Worm (Caenorhabditis elegans) whole organism, young adult: ENCODE results near the gene K09C4.10.

Experiments
- F37B4.10 ChIP-seq: fragments of 200-800 bp; sonication (Bioruptor generic); IDR thresholded peaks from 2 replicates; pipeline ENCODE4 v1.3.6; 2022; ENCODE audit warnings: missing genetic modification characterization, missing compliant biosample characterization
- F39B2.1 ChIP-seq: fragments of 200-800 bp; sonication (Bioruptor generic); IDR thresholded peaks from 2 replicates; pipeline ENCODE4 v1.3.6; 2022; ENCODE audit warnings: missing genetic modification reagents, missing genetic modification characterization, missing compliant biosample characterization
- ama-1 ChIP-seq, 3 experiments: fragments of 150-350 bp in 1 of 3; sonication (generic microtip) in 2 of 3; optimal IDR thresholded peaks; 2 replicates each; lab custom pipeline; 2014 to 2018; ENCODE audit warnings: missing biosample characterization in 2 of 3, missing genetic modification characterization in 2 of 3, missing genetic modification reagents in 2 of 3
- atf-7 ChIP-seq: sonication (generic microtip); optimal IDR thresholded peaks from 2 replicates; lab custom pipeline; 2017; ENCODE audit warnings: mild to moderate bottlenecking, missing genetic modification characterization, missing compliant biosample characterization
- attf-5 ChIP-seq: fragments of 200-800 bp; sonication (Bioruptor generic); optimal IDR thresholded peaks from 2 replicates; lab custom pipeline; 2018; ENCODE audit warnings: mild to moderate bottlenecking, missing genetic modification characterization, missing compliant biosample characterization
- ceh-27 ChIP-seq: fragments of 200-800 bp; sonication (Bioruptor generic); optimal IDR thresholded peaks from 2 replicates; lab custom pipeline; 2018; ENCODE audit warnings: mild to moderate bottlenecking, missing genetic modification characterization, moderate library complexity, missing compliant biosample characterization
- ceh-58 ChIP-seq: fragments of 200-800 bp; sonication (Bioruptor generic); IDR thresholded peaks from 2 replicates; pipeline ENCODE4 v1.3.6; 2022; ENCODE audit warnings: missing genetic modification characterization, missing compliant biosample characterization
- dpl-1 ChIP-seq: fragments of 150-350 bp; optimal IDR thresholded peaks from 2 replicates; lab custom pipeline; 2014; ENCODE audit warnings: missing biosample characterization, missing genetic modification reagents, missing genetic modification characterization
- hmg-1.2 ChIP-seq: fragments of 200-800 bp; sonication (Bioruptor generic); IDR thresholded peaks from 2 replicates; pipeline ENCODE4 v1.3.6; 2022; ENCODE audit warnings: missing genetic modification reagents, missing genetic modification characterization, missing compliant biosample characterization
- hsf-1 ChIP-seq: fragments of 200-800 bp; sonication (Bioruptor generic); IDR thresholded peaks from 2 replicates; pipeline ENCODE4 v1.3.6; 2022; ENCODE audit warnings: missing genetic modification reagents, missing genetic modification characterization, missing compliant biosample characterization
- nhr-27 ChIP-seq: fragments of 200-800 bp; sonication (Bioruptor generic); optimal IDR thresholded peaks from 2 replicates; lab custom pipeline; 2018; ENCODE audit warnings: mild to moderate bottlenecking, missing genetic modification characterization, moderate library complexity, missing compliant biosample characterization
- unc-62 ChIP-seq: fragments of 150-350 bp; optimal IDR thresholded peaks from 2 replicates; lab custom pipeline; 2014; ENCODE audit warnings: missing biosample characterization, missing genetic modification reagents, missing genetic modification characterization

- TF ChIP-seq hmg-1.2 (no peak), hsf-1 (no peak), ama-1 (optimal IDR thresholded peaks at IDR 0.05; lab: Kevin White, UChicago) (no peak), ama-1 (GFP tag; optimal IDR thresholded peaks at IDR 0.05; lab: Kevin White, UChicago) (no peak), F39B2.1 (GFP tag; lab: Robert Waterston, UW) (no peak), unc-62 (GFP tag; lab: Kevin White, UChicago) (no peak), dpl-1 (GFP tag; lab: Kevin White, UChicago) (no peak), atf-7 (no peak), ceh-27 (no peak), nhr-27 (tag; lab: Kevin White, UChicago) (no peak), F37B4.10 (GFP tag; lab: Robert Waterston, UW) (no peak), attf-5 (GFP tag; lab: Kevin White, UChicago) (no peak), ceh-58 (GFP tag; lab: Robert Waterston, UW) (no peak)
Observed at ce11 chrX:3284967-3285366, 4.9 kb upstream of the K09C4.10 start.
